Worm (Caenorhabditis elegans) whole organism, L3 larva: ENCODE measurements around the gene F40D4.12.

Experiments
- aly-2 ChIP-seq: fragments of 150-350 bp; optimal IDR thresholded peaks from 2 replicates; lab custom pipeline; 2014; ENCODE audit warnings: missing biosample characterization, missing genetic modification characterization
- ceh-16 ChIP-seq: sonication (generic microtip); optimal IDR thresholded peaks from 2 replicates; lab custom pipeline; 2017; ENCODE audit warnings: missing biosample characterization, missing genetic modification characterization
- ceh-28 ChIP-seq: fragments of 150-350 bp; optimal IDR thresholded peaks from 2 replicates; lab custom pipeline; 2014; ENCODE audit warnings: missing biosample characterization, missing genetic modification reagents, missing genetic modification characterization
- ceh-82 ChIP-seq: fragments of 150-350 bp; optimal IDR thresholded peaks from 2 replicates; lab custom pipeline; 2014; ENCODE audit warnings: missing biosample characterization, missing genetic modification characterization
- egl-27 ChIP-seq: sonication (generic microtip); optimal IDR thresholded peaks from 4 replicates; lab custom pipeline; 2017; ENCODE audit warnings: missing biosample characterization, missing genetic modification reagents, missing genetic modification characterization
- elt-1 ChIP-seq: fragments of 150-350 bp; optimal IDR thresholded peaks from 2 replicates; lab custom pipeline; 2014; ENCODE audit warnings: missing biosample characterization, missing genetic modification characterization
- fkh-10 ChIP-seq: sonication (generic microtip); optimal IDR thresholded peaks from 2 replicates; lab custom pipeline; 2017; ENCODE audit warnings: missing biosample characterization, missing genetic modification reagents, missing genetic modification characterization
- fos-1 ChIP-seq: fragments of 150-350 bp; optimal IDR thresholded peaks from 2 replicates; lab custom pipeline; 2014; ENCODE audit warnings: missing biosample characterization, missing genetic modification characterization
- lin-39 ChIP-seq: fragments of 150-350 bp; optimal IDR thresholded peaks from 2 replicates; lab custom pipeline; 2018; ENCODE audit warnings: missing biosample characterization, missing genetic modification reagents, missing genetic modification characterization
- lsy-12 ChIP-seq: sonication (generic microtip); optimal IDR thresholded peaks from 2 replicates; lab custom pipeline; 2016; ENCODE audit warnings: mild to moderate bottlenecking, missing genetic modification characterization, missing compliant biosample characterization
- mdl-1 ChIP-seq: fragments of 150-350 bp; optimal IDR thresholded peaks from 2 replicates; lab custom pipeline; 2014; ENCODE audit warnings: missing biosample characterization, missing genetic modification characterization
- mml-1 ChIP-seq: fragments of 150-350 bp; sonication (generic microtip); optimal IDR thresholded peaks from 3 replicates; lab custom pipeline; 2014; ENCODE audit warnings: missing biosample characterization, missing genetic modification characterization
- nhr-12 ChIP-seq: fragments of 150-350 bp; optimal IDR thresholded peaks from 2 replicates; lab custom pipeline; 2014; ENCODE audit warnings: missing biosample characterization, missing genetic modification characterization
- nhr-23 ChIP-seq: fragments of 150-350 bp; optimal IDR thresholded peaks from 2 replicates; lab custom pipeline; 2014; ENCODE audit warnings: missing biosample characterization, missing genetic modification reagents, missing genetic modification characterization
- nhr-28 ChIP-seq: fragments of 150-350 bp; optimal IDR thresholded peaks from 2 replicates; lab custom pipeline; 2014; ENCODE audit warnings: missing biosample characterization, missing genetic modification characterization
- nhr-43 ChIP-seq: sonication (generic microtip); optimal IDR thresholded peaks from 2 replicates; lab custom pipeline; 2016; ENCODE audit warnings: mild to moderate bottlenecking, missing genetic modification characterization, missing compliant biosample characterization; ENCODE audit not compliant: poor library complexity, severe bottlenecking
- nhr-76 ChIP-seq: fragments of 150-350 bp; sonication (generic microtip); optimal IDR thresholded peaks from 5 replicates; lab custom pipeline; 2014; ENCODE audit warnings: missing biosample characterization, missing genetic modification characterization
- nhr-77 ChIP-seq: fragments of 150-350 bp; optimal IDR thresholded peaks from 2 replicates; lab custom pipeline; 2014; ENCODE audit warnings: missing biosample characterization, missing genetic modification characterization
- sea-2 ChIP-seq: fragments of 150-350 bp; sonication (generic microtip); optimal IDR thresholded peaks from 4 replicates; lab custom pipeline; 2014; ENCODE audit warnings: missing biosample characterization, missing genetic modification reagents, missing genetic modification characterization
- snpc-4 ChIP-seq: fragments of 150-350 bp; optimal IDR thresholded peaks from 2 replicates; lab custom pipeline; 2014; ENCODE audit warnings: missing biosample characterization, missing genetic modification characterization
- tbx-2 ChIP-seq: sonication (generic microtip); optimal IDR thresholded peaks from 2 replicates; lab custom pipeline; 2016; ENCODE audit warnings: mild to moderate bottlenecking, missing genetic modification characterization, missing compliant biosample characterization
- unc-39 ChIP-seq: sonication (generic microtip); optimal IDR thresholded peaks from 4 replicates; lab custom pipeline; 2017; ENCODE audit warnings: missing biosample characterization, missing genetic modification characterization
- unc-62 ChIP-seq: fragments of 150-350 bp; sonication (generic microtip); optimal IDR thresholded peaks from 4 replicates; lab custom pipeline; 2014; ENCODE audit warnings: missing biosample characterization, missing genetic modification reagents, missing genetic modification characterization
- zag-1 ChIP-seq: fragments of 150-350 bp; optimal IDR thresholded peaks from 2 replicates; lab custom pipeline; 2014; ENCODE audit warnings: missing biosample characterization, missing genetic modification characterization
- ztf-11 ChIP-seq: fragments of 150-350 bp; optimal IDR thresholded peaks from 2 replicates; lab custom pipeline; 2014; ENCODE audit warnings: missing biosample characterization, missing genetic modification characterization

The F40D4.12 gene

ce11 chrV:17201847-17202246 lies 42.2 kb downstream of the F40D4.12 start, which contains the start of gene Y68A4A.10:
Gene Y68A4A.10 (plus strand): TSS chrV:17202147.
- TF ChIP-seq lin-39 (tag; lab: Kevin White, UChicago) = no peak
- no peak for TF ChIP-seq unc-39 (tag; lab: Kevin White, UChicago)
- no peak for TF ChIP-seq nhr-28 (tag; lab: Kevin White, UChicago)
- TF ChIP-seq lsy-12 (tag; lab: Kevin White, UChicago) = no peak
- TF ChIP-seq unc-62 (GFP tag; lab: Kevin White, UChicago) = no peak
- TF ChIP-seq sea-2 (GFP tag; lab: Kevin White, UChicago) = no peak
- no peak for TF ChIP-seq ceh-82 (tag; lab: Kevin White, UChicago)
- TF ChIP-seq elt-1 (tag; lab: Kevin White, UChicago) = no peak
- no peak for TF ChIP-seq snpc-4 (tag; lab: Kevin White, UChicago)
- TF ChIP-seq ztf-11 (tag; lab: Kevin White, UChicago) = no peak

- TF ChIP-seq ztf-11 (tag; lab: Kevin White, UChicago) (no peak), fos-1 (tag; lab: Kevin White, UChicago) (no peak), ceh-28 (tag; lab: Kevin White, UChicago) (no peak)
Observed at ce11 chrV:17206469-17206868, 46.8 kb downstream of the F40D4.12 start.

ce11 chrV:17208045-17208444 lies 48.4 kb downstream of the F40D4.12 start, which contains the start of gene Y68A4A.13:
Gene Y68A4A.13 (minus strand): TSS chrV:17208145.
- no peak for TF ChIP-seq aly-2 (tag; lab: Kevin White, UChicago)
- no peak for TF ChIP-seq zag-1 (tag; lab: Kevin White, UChicago)
- no peak for TF ChIP-seq tbx-2 (tag; lab: Kevin White, UChicago)
- no peak for TF ChIP-seq mdl-1 (tag; lab: Kevin White, UChicago)
- no peak for TF ChIP-seq nhr-12 (tag; lab: Kevin White, UChicago)
- no peak for TF ChIP-seq unc-39 (tag; lab: Kevin White, UChicago)
- TF ChIP-seq nhr-43 = no peak
- no peak for TF ChIP-seq nhr-77 (tag; lab: Kevin White, UChicago)
- no peak for TF ChIP-seq fkh-10 (GFP tag; lab: Kevin White, UChicago)
- TF ChIP-seq nhr-76 (tag; lab: Kevin White, UChicago) = no peak
- no peak for TF ChIP-seq ceh-16 (tag; lab: Kevin White, UChicago)
- no peak for TF ChIP-seq lin-39 (tag; lab: Kevin White, UChicago)
- no peak for TF ChIP-seq mml-1 (tag; lab: Kevin White, UChicago)
- TF ChIP-seq nhr-23 (tag; lab: Kevin White, UChicago) = no peak
- no peak for TF ChIP-seq egl-27 (tag; lab: Kevin White, UChicago)
